Fruit fly (Drosophila melanogaster) whole organism, embryonic: ENCODE measurements around the gene mEFTs.

Experiments used
- Atf-2 ChIP-seq: fragments of 200-800 bp; sonication (Bioruptor generic); optimal IDR thresholded peaks from 2 replicates; lab custom pipeline; 2016; ENCODE audit warnings: missing biosample characterization, missing genetic modification characterization
- B-H2 ChIP-seq: fragments of 200-800 bp; sonication (Bioruptor generic); optimal IDR thresholded peaks from 2 replicates; lab custom pipeline; 2018; ENCODE audit warnings: missing biosample characterization, mild to moderate bottlenecking, missing genetic modification characterization
- CG10431 ChIP-seq: fragments of 200-800 bp; sonication (Bioruptor generic); optimal IDR thresholded peaks from 3 replicates; lab custom pipeline; 2018; ENCODE audit warnings: missing biosample characterization, mild to moderate bottlenecking, missing genetic modification characterization
- CG12659 ChIP-seq: fragments of 200-800 bp; sonication (Bioruptor generic); optimal IDR thresholded peaks from 3 replicates; lab custom pipeline; 2017; ENCODE audit warnings: mild to moderate bottlenecking, missing biosample characterization, missing genetic modification reagents, missing genetic modification characterization
- CG14667 ChIP-seq: fragments of 200-800 bp; sonication (Bioruptor generic); IDR thresholded peaks from 2 replicates; pipeline ENCODE4 v1.3.6; 2022; ENCODE audit warnings: missing biosample characterization, missing genetic modification characterization
- CG17361 ChIP-seq: fragments of 200-800 bp; sonication (Bioruptor generic); IDR thresholded peaks from 3 replicates; pipeline ENCODE4 v1.3.6; 2022; ENCODE audit warnings: missing biosample characterization, missing genetic modification characterization
- CG2875 ChIP-seq: fragments of 200-800 bp; sonication (Bioruptor generic); optimal IDR thresholded peaks from 2 replicates; lab custom pipeline; 2017; ENCODE audit warnings: missing biosample characterization, mild to moderate bottlenecking, missing genetic modification characterization, missing genetic modification reagents
- CG33557 ChIP-seq: fragments of 200-800 bp; sonication (Bioruptor generic); optimal IDR thresholded peaks from 2 replicates; lab custom pipeline; 2019; ENCODE audit warnings: missing biosample characterization, mild to moderate bottlenecking, missing genetic modification characterization, moderate library complexity
- CG6175 ChIP-seq: fragments of 200-800 bp; sonication (Bioruptor generic); IDR thresholded peaks from 3 replicates; pipeline ENCODE4 v1.3.6; 2022; ENCODE audit warnings: missing biosample characterization, missing genetic modification characterization
- CG6254 ChIP-seq: fragments of 200-800 bp; sonication (Bioruptor generic); optimal IDR thresholded peaks from 3 replicates; lab custom pipeline; 2017; ENCODE audit warnings: mild to moderate bottlenecking, missing biosample characterization, missing genetic modification reagents, missing genetic modification characterization
- CG6813 ChIP-seq: fragments of 200-800 bp; sonication (Bioruptor generic); optimal IDR thresholded peaks from 2 replicates; lab custom pipeline; 2017; ENCODE audit warnings: missing biosample characterization, missing genetic modification characterization, mild to moderate bottlenecking, moderate library complexity, missing genetic modification reagents
- CG7987 ChIP-seq: fragments of 200-800 bp; sonication (Bioruptor generic); optimal IDR thresholded peaks from 2 replicates; lab custom pipeline; 2018; ENCODE audit warnings: missing biosample characterization, mild to moderate bottlenecking, missing genetic modification characterization, moderate library complexity
- CG9876 ChIP-seq: fragments of 200-800 bp; sonication (Bioruptor generic); optimal IDR thresholded peaks from 2 replicates; lab custom pipeline; 2016; ENCODE audit warnings: missing biosample characterization, missing genetic modification characterization
- CG9932 ChIP-seq: fragments of 200-800 bp; sonication (Bioruptor generic); IDR thresholded peaks from 2 replicates; pipeline ENCODE4 v1.3.6; 2022; ENCODE audit warnings: missing biosample characterization, missing genetic modification characterization
- Dip2 ChIP-seq: fragments of 200-800 bp; sonication (Bioruptor generic); IDR thresholded peaks from 2 replicates; pipeline ENCODE4 v1.3.6; 2022; ENCODE audit warnings: missing biosample characterization, missing genetic modification characterization
- Fer1 ChIP-seq: fragments of 200-800 bp; sonication (Bioruptor generic); optimal IDR thresholded peaks from 2 replicates; lab custom pipeline; 2017; ENCODE audit warnings: missing biosample characterization, mild to moderate bottlenecking, missing genetic modification characterization
- Fer3 ChIP-seq: fragments of 200-800 bp; sonication (Bioruptor generic); optimal IDR thresholded peaks from 2 replicates; lab custom pipeline; 2018; ENCODE audit warnings: missing biosample characterization, mild to moderate bottlenecking, missing genetic modification characterization, moderate library complexity
- HLH54F ChIP-seq: fragments of 200-800 bp; sonication (Bioruptor generic); optimal IDR thresholded peaks from 3 replicates; lab custom pipeline; 2016; ENCODE audit warnings: missing biosample characterization, missing genetic modification characterization
- Hey ChIP-seq: fragments of 200-800 bp; sonication (Bioruptor generic); optimal IDR thresholded peaks from 3 replicates; lab custom pipeline; 2018; ENCODE audit warnings: missing biosample characterization, mild to moderate bottlenecking, missing genetic modification characterization
- Hr78 ChIP-seq, 2 experiments: fragments of 200-800 bp in 1 of 2; fragments of >200 bp in 1 of 2; sonication (Bioruptor generic) in 1 of 2; optimal IDR thresholded peaks; 2 replicates each; lab custom pipeline; 2017 to 2019; ENCODE audit warnings: missing biosample characterization in 2 of 2, missing genetic modification characterization in 2 of 2, mild to moderate bottlenecking in 1 of 2, moderate library complexity in 1 of 2
- NC2α ChIP-seq: fragments of 200-800 bp; sonication (Bioruptor generic); optimal IDR thresholded peaks from 2 replicates; lab custom pipeline; 2016; ENCODE audit warnings: missing biosample characterization, missing genetic modification characterization
- PHDP ChIP-seq: fragments of 200-800 bp; sonication (Bioruptor generic); optimal IDR thresholded peaks from 3 replicates; lab custom pipeline; 2018; ENCODE audit warnings: missing biosample characterization, mild to moderate bottlenecking, missing genetic modification characterization, moderate library complexity
- Pdp1 ChIP-seq, 2 experiments: fragments of 200-800 bp; sonication (Bioruptor generic); optimal IDR thresholded peaks; 3 replicates each; lab custom pipeline; 2016; ENCODE audit warnings: missing biosample characterization in 2 of 2, missing genetic modification characterization in 2 of 2, mild to moderate bottlenecking in 1 of 2, moderate library complexity in 1 of 2
- Side ChIP-seq: fragments of 200-800 bp; sonication (Bioruptor generic); optimal IDR thresholded peaks from 2 replicates; lab custom pipeline; 2016; ENCODE audit warnings: missing biosample characterization, missing genetic modification characterization
- Sox100B ChIP-seq: fragments of 200-800 bp; sonication (Bioruptor generic); optimal IDR thresholded peaks from 3 replicates; lab custom pipeline; 2018; ENCODE audit warnings: missing biosample characterization, mild to moderate bottlenecking, missing genetic modification characterization
- Taf1 ChIP-seq: fragments of 200-800 bp; sonication (Bioruptor generic); IDR thresholded peaks from 2 replicates; pipeline ENCODE4 v1.3.6; 2022; ENCODE audit warnings: missing biosample characterization, missing genetic modification characterization
- Vsx1 ChIP-seq: fragments of 200-800 bp; sonication (Bioruptor generic); optimal IDR thresholded peaks from 2 replicates; lab custom pipeline; 2017; ENCODE audit warnings: missing biosample characterization, mild to moderate bottlenecking, missing genetic modification characterization, missing genetic modification reagents
- aop ChIP-seq: fragments of 200-800 bp; sonication (Bioruptor generic); IDR thresholded peaks from 2 replicates; pipeline ENCODE4 v1.3.6; 2022; ENCODE audit warnings: missing biosample characterization, missing genetic modification characterization
- ato ChIP-seq: fragments of 200-800 bp; sonication (Bioruptor generic); IDR thresholded peaks from 2 replicates; pipeline ENCODE4 v1.3.6; 2022; ENCODE audit warnings: missing biosample characterization, missing genetic modification characterization; ENCODE audit not compliant: partially characterized antibody
- cato ChIP-seq: fragments of 200-800 bp; sonication (Bioruptor generic); optimal IDR thresholded peaks from 2 replicates; lab custom pipeline; 2016; ENCODE audit warnings: missing biosample characterization, missing genetic modification characterization, borderline replicate concordance
- da ChIP-seq: fragments of 200-800 bp; sonication (Bioruptor generic); optimal IDR thresholded peaks from 2 replicates; lab custom pipeline; 2016; ENCODE audit warnings: missing biosample characterization, missing genetic modification characterization
- disco-r ChIP-seq: fragments of 200-800 bp; sonication (Bioruptor generic); optimal IDR thresholded peaks from 2 replicates; lab custom pipeline; 2016; ENCODE audit warnings: missing biosample characterization, missing genetic modification characterization
- gfzf ChIP-seq: fragments of 200-800 bp; sonication (Bioruptor generic); optimal IDR thresholded peaks from 2 replicates; lab custom pipeline; 2016; ENCODE audit warnings: missing biosample characterization, mild to moderate bottlenecking, missing genetic modification characterization, moderate library complexity
- ham ChIP-seq: fragments of 200-800 bp; sonication (Bioruptor generic); IDR thresholded peaks from 2 replicates; pipeline ENCODE4 v1.3.6; 2022; ENCODE audit warnings: missing biosample characterization, missing genetic modification characterization
- jigr1 ChIP-seq: fragments of 200-800 bp; sonication (Bioruptor generic); IDR thresholded peaks from 3 replicates; pipeline ENCODE4 v1.3.6; 2022; ENCODE audit warnings: missing biosample characterization, missing genetic modification characterization
- klu ChIP-seq: fragments of 200-800 bp; sonication (Bioruptor generic); IDR thresholded peaks from 2 replicates; pipeline ENCODE4 v1.3.6; 2022; ENCODE audit warnings: missing biosample characterization, missing genetic modification characterization
- lbe ChIP-seq: fragments of 200-800 bp; sonication (Bioruptor generic); optimal IDR thresholded peaks from 2 replicates; lab custom pipeline; 2016; ENCODE audit warnings: missing biosample characterization, mild to moderate bottlenecking, missing genetic modification characterization
- lilli ChIP-seq: fragments of 200-800 bp; sonication (Bioruptor generic); optimal IDR thresholded peaks from 3 replicates; lab custom pipeline; 2016; ENCODE audit warnings: missing biosample characterization, missing genetic modification characterization
- pum ChIP-seq: fragments of 200-800 bp; sonication (Bioruptor generic); optimal IDR thresholded peaks from 2 replicates; lab custom pipeline; 2016; ENCODE audit warnings: missing biosample characterization, missing genetic modification characterization
- sc ChIP-seq, 3 experiments: fragments of >200 bp in 2 of 3; fragments of 200-800 bp in 1 of 3; sonication (Bioruptor generic) in 1 of 3; optimal IDR thresholded peaks; 2 replicates in 2 of 3; 3 replicates in 1 of 3; lab custom pipeline; 2017; ENCODE audit warnings: mild to moderate bottlenecking in 1 of 3, missing biosample characterization in 1 of 3, missing genetic modification characterization in 1 of 3, missing genetic modification reagents in 1 of 3
- sens ChIP-seq: fragments of 200-800 bp; sonication (Bioruptor generic); peaks from one replicate; lab custom pipeline; 2016; ENCODE audit warnings: missing biosample characterization, missing genetic modification characterization
- sob ChIP-seq: fragments of 200-800 bp; sonication (Bioruptor generic); IDR thresholded peaks from 2 replicates; pipeline ENCODE4 v1.3.6; 2022; ENCODE audit warnings: missing biosample characterization, missing genetic modification characterization
- sr ChIP-seq: fragments of 200-800 bp; sonication (Bioruptor generic); IDR thresholded peaks from 3 replicates; pipeline ENCODE4 v1.3.6; 2022; ENCODE audit warnings: missing biosample characterization, missing genetic modification characterization
- toy ChIP-seq: fragments of 200-800 bp; sonication (Bioruptor generic); IDR thresholded peaks from 2 replicates; pipeline ENCODE4 v1.3.6; 2022; ENCODE audit warnings: missing biosample characterization, missing genetic modification characterization
- unc-4 ChIP-seq: fragments of 200-800 bp; sonication (Bioruptor generic); IDR thresholded peaks from 2 replicates; pipeline ENCODE4 v1.3.6; 2022; ENCODE audit warnings: missing biosample characterization, missing genetic modification characterization; ENCODE audit not compliant: partially characterized antibody
- usp ChIP-seq: fragments of >200 bp; optimal IDR thresholded peaks from 2 replicates; lab custom pipeline; 2017; ENCODE audit warnings: missing biosample characterization, missing genetic modification characterization
- vfl ChIP-seq: fragments of 200-800 bp; sonication (Bioruptor generic); optimal IDR thresholded peaks from 2 replicates; lab custom pipeline; 2016; ENCODE audit warnings: missing biosample characterization, missing genetic modification characterization
- yki ChIP-seq: fragments of >200 bp; optimal IDR thresholded peaks from 3 replicates; lab custom pipeline; 2018

mEFTs gene

DNA sequence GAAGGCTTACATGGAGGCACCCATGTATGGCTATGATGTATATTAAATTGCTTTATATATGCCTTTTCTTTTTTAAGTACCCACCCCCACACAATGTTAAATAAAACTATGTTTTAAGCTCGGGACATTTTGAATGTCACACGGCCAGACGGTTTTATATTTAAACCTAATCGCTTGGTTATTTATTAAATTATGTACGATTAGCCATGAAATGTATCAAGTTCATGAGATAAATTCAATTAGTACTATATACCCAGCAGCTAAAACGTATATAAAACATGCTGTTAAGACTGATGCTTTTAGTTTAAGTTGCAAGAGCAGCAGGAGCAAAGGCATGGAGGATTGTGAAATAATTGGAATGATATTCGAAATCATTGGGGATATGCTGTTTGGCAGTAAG, 15.4 kb downstream of the mEFTs start, which contains the start of the genes CG43221 and CG43645:
Gene CG43221, plus strand, starts transcription at position 301 of the 400 bp plus-strand sequence.
Gene CG43645, plus strand, starts transcription at position 301 of the 400 bp plus-strand sequence.
- TF ChIP-seq sr (GFP tag; lab: Robert Waterston, UW) = no peak
- TF ChIP-seq Atf-2 (GFP tag; lab: Kevin White, UChicago) = no peak
- peak; percentile 4 for TF ChIP-seq sens (GFP tag; lab: Kevin White, UChicago)
- no peak for TF ChIP-seq ham (GFP tag; lab: Robert Waterston, UW)
- no peak for TF ChIP-seq CG14667 (GFP tag; lab: Robert Waterston, UW)
- no peak for TF ChIP-seq CG2875 (GFP tag; lab: Kevin White, UChicago)

DNA sequence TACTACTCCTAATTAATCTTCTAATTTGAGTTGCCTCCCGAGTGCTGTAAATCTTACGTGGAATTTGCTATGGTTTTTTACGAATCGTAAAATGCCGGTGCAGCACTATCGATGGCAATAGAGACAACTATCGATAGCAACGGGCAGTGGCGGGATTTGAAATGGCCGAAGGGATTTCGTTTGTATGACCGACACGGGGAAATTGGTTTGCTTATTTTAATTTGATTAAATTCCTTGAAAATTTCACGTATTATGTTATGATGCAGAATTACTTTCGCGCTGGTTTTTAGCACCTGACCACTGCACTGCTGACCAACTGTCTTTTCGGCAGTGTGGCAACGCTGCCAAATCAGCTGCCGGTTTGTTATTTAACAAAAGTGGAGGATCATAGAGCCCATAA, 16.7 kb downstream of the mEFTs start, which contains the start of the genes GCS2beta and CG5131:
Gene GCS2beta, minus strand, starts transcription at position 134 of the 400 bp plus-strand sequence.
Gene CG5131, plus strand, starts transcription at position 328 of the 400 bp plus-strand sequence.
- TF ChIP-seq B-H2 (GFP tag; lab: Kevin White, UChicago) = peak; percentile 80
- TF ChIP-seq Pdp1 (GFP tag; optimal IDR thresholded peaks at IDR 0.05; lab: Kevin White, UChicago) = peak; percentile 97 to 98
- peak; percentile 60 for TF ChIP-seq Hey (tag; lab: Kevin White, UChicago)
- peak; percentile 93 for TF ChIP-seq klu (GFP tag; lab: Robert Waterston, UW)
- TF ChIP-seq PHDP (tag; lab: Kevin White, UChicago) = peak; percentile 92
- TF ChIP-seq toy (GFP tag; lab: Robert Waterston, UW) = peak; percentile 71; the same call in 1 of the 2 replicates
- TF ChIP-seq usp (GFP tag; lab: Kevin White, UChicago) = no peak
- peak; percentile 96 for TF ChIP-seq CG9876
- peak; percentile 88 for TF ChIP-seq unc-4 (GFP tag; lab: Robert Waterston, UW)
- TF ChIP-seq CG9932 (GFP tag; lab: Robert Waterston, UW) = peak; percentile 98
- peak; percentile 97 for TF ChIP-seq pum (GFP tag; lab: Kevin White, UChicago)
- TF ChIP-seq sob = peak; percentile 96
- TF ChIP-seq da (GFP tag; lab: Kevin White, UChicago) = peak; percentile 88
- TF ChIP-seq CG6813 (GFP tag; lab: Kevin White, UChicago) = peak; percentile 78
- TF ChIP-seq CG17361 (GFP tag; lab: Robert Waterston, UW) = peak; percentile 90
- peak; percentile 67 for TF ChIP-seq Dip2 (GFP tag; lab: Robert Waterston, UW)
- TF ChIP-seq HLH54F = peak; percentile 98
- TF ChIP-seq CG6175 (GFP tag; lab: Robert Waterston, UW) = peak; percentile 90
- peak; percentile 33 for TF ChIP-seq Vsx1
- peak; percentile 93 for TF ChIP-seq Taf1
- TF ChIP-seq yki = no peak
- peak; percentile 98 for TF ChIP-seq lilli
- peak; percentile 79 for TF ChIP-seq CG2875 (GFP tag; lab: Kevin White, UChicago)
- TF ChIP-seq Fer3 (tag; lab: Kevin White, UChicago) = peak; percentile 91
- TF ChIP-seq CG6254 (GFP tag; lab: Kevin White, UChicago) = peak; percentile 71
- TF ChIP-seq gfzf (GFP tag; lab: Kevin White, UChicago) = peak; percentile 49
- TF ChIP-seq cato (GFP tag; lab: Kevin White, UChicago) = peak; percentile 89
- TF ChIP-seq Fer1 (GFP tag; lab: Kevin White, UChicago) = no peak
- peak in 1 of 2 experiments; percentile 21 for TF ChIP-seq Hr78 (GFP tag; optimal IDR thresholded peaks at IDR 0.05; lab: Kevin White, UChicago)
- TF ChIP-seq ato (GFP tag; lab: Robert Waterston, UW) = peak; percentile 75
- peak; percentile 77 for TF ChIP-seq Sox100B (GFP tag; lab: Kevin White, UChicago)
- TF ChIP-seq CG12659 = peak; percentile 95
- TF ChIP-seq NC2α = peak; percentile 88
- TF ChIP-seq disco-r (GFP tag; lab: Kevin White, UChicago) = peak; percentile 88
- TF ChIP-seq sc (optimal IDR thresholded peaks at IDR 0.05; lab: Kevin White, UChicago) = no peak
- TF ChIP-seq sc (GFP tag; optimal IDR thresholded peaks at IDR 0.05; lab: Kevin White, UChicago) = peak; percentile 72
- peak; percentile 81 for TF ChIP-seq jigr1 (GFP tag; lab: Robert Waterston, UW)
- peak; percentile 97 for TF ChIP-seq Side (GFP tag; lab: Kevin White, UChicago)
- TF ChIP-seq lbe (GFP tag; lab: Kevin White, UChicago) = no peak
- TF ChIP-seq CG33557 = peak; percentile 52
- TF ChIP-seq CG10431 (GFP tag; lab: Kevin White, UChicago) = peak; percentile 60
- peak; percentile 97 for TF ChIP-seq vfl
- peak; percentile 65; the same call in 1 of the 2 replicates for TF ChIP-seq aop (GFP tag; lab: Robert Waterston, UW)
- TF ChIP-seq CG7987 = peak; percentile 84
